Worm (Caenorhabditis elegans) whole organism, L2 larva: ENCODE measurements around the gene Y38E10A.14.

Experiments
- nhr-6 ChIP-seq: fragments of 150-350 bp; optimal IDR thresholded peaks from 2 replicates; lab custom pipeline; 2014; ENCODE audit warnings: missing biosample characterization, missing genetic modification characterization
- sem-4 ChIP-seq: fragments of 150-350 bp; optimal IDR thresholded peaks from 2 replicates; lab custom pipeline; 2014; ENCODE audit warnings: missing biosample characterization, missing genetic modification reagents, missing genetic modification characterization
- unc-62 ChIP-seq: fragments of 150-350 bp; optimal IDR thresholded peaks from 2 replicates; lab custom pipeline; 2014; ENCODE audit warnings: missing biosample characterization, missing genetic modification reagents, missing genetic modification characterization
- ztf-11 ChIP-seq: sonication (generic microtip); optimal IDR thresholded peaks from 2 replicates; lab custom pipeline; 2017; ENCODE audit warnings: missing biosample characterization, missing genetic modification characterization

DNA sequence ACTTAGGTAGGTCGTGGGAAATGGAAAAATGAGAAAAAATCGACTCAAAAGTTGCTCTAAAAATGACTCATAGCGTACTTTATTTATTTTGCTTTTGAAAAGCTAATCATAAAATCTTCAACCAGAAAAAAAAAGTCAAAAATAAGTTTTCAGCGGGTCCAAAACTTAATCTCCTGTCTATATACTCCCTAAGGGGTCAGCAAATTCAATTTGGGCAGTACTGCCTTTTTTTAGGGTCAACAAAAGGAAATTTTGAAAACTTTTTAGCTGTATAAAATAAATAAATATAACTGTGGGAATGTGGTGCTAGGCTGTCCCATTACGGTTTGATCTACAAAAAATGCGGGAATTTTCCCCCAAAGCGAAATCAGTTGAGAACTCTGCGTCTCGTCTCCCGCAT, 45.0 kb upstream of the Y38E10A.14 start:
- TF ChIP-seq ztf-11 (tag; lab: Kevin White, UChicago) (no peak), nhr-6 (no peak), sem-4 (tag; lab: Kevin White, UChicago) (no peak), unc-62 (no peak)
